Worm (Caenorhabditis elegans) whole organism, midembryonic: Measurements from ENCODE around the gene strm-1.

Experiments used
- cog-1 ChIP-seq: sonication (generic microtip); optimal IDR thresholded peaks from 2 replicates; lab custom pipeline; 2016; ENCODE audit warnings: missing genetic modification characterization, missing compliant biosample characterization
- flt-1 ChIP-seq: fragments of 200-800 bp; sonication (Bioruptor generic); IDR thresholded peaks from 2 replicates; pipeline ENCODE4 v1.3.6; 2022; ENCODE audit warnings: missing genetic modification characterization, missing compliant biosample characterization
- klf-2 ChIP-seq: fragments of 200-800 bp; sonication (Bioruptor generic); conservative IDR thresholded peaks from 2 replicates; pipeline ENCODE4 v1.3.6; 2022; ENCODE audit warnings: missing genetic modification reagents, missing genetic modification characterization, missing compliant biosample characterization
- med-1 ChIP-seq: sonication (generic microtip); optimal IDR thresholded peaks from 2 replicates; lab custom pipeline; 2017; ENCODE audit warnings: missing genetic modification characterization, mild to moderate bottlenecking, missing compliant biosample characterization, antibody characterized with exemption, missing genetic modification reagents; ENCODE audit not compliant: insufficient read depth
- ref-1 ChIP-seq: fragments of 200-800 bp; sonication (Bioruptor generic); conservative IDR thresholded peaks from 2 replicates; pipeline ENCODE4 v1.3.6; 2022; ENCODE audit warnings: missing genetic modification reagents, missing genetic modification characterization, missing compliant biosample characterization
- tab-1 ChIP-seq: fragments of 200-800 bp; sonication (Bioruptor generic); IDR thresholded peaks from 2 replicates; pipeline ENCODE4 v1.3.6; 2022; ENCODE audit warnings: missing genetic modification characterization, missing compliant biosample characterization
- ztf-23 ChIP-seq: fragments of 200-800 bp; sonication (Bioruptor generic); IDR thresholded peaks from 2 replicates; pipeline ENCODE4 v1.3.6; 2022; ENCODE audit warnings: missing genetic modification reagents, missing genetic modification characterization, missing compliant biosample characterization

DNA sequence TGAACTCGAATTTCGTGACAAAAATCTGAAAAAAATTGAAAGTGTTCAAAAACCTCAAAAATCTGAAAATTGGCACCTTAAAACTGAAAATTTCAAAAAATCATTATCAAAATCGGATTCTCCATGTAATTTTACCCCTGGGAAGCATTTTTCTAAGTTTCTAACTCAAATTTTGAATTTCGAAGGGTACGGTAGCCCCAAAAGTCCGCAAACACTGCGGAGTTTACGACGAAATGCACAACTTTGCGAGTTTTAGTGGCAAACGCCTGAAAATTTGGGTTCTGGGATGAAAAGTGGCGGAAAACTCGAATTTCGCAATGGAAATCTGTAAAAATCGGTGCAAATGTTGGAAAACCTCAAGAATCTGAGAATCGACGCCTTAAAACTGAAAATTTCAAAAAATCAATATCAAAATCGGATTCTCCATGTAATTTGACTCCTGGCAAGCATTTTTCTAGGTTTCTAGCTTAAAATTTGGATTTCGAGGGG lies 8.2 kb upstream of the strm-1 start:
- TF ChIP-seq ref-1 (GFP tag; lab: Robert Waterston, UW) (no peak), klf-2 (GFP tag; lab: Robert Waterston, UW) (no peak), med-1 (GFP tag; lab: Kevin White, UChicago) (no peak), cog-1 (tag; lab: Kevin White, UChicago) (no peak), flt-1 (GFP tag; lab: Robert Waterston, UW) (no peak), tab-1 (GFP tag; lab: Robert Waterston, UW) (no peak), ztf-23 (GFP tag; lab: Robert Waterston, UW) (no peak)
